ENCODE assay signal across 3 worm cellular contexts in the genomic region with DNA sequence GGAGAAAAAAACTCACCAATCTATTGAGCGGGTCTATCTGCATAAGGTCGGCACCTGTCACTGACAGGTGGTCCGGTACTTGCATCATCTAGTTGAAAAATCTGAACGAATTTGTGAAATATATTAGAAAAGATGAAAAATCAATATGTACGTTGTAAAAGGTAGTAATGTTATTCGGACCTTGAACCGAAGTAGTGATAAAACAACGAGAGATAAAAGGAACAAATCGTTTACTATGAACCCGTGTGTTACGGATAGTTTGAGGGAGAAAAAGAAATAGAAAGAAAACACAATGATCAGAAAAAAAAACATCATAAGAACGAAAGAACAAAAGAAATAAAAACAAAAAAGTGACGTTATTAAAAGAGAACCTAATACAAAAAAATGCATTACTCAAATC.
TF ChIP-seq lines count a peak whose summit lies in the region.

mff-1 (minus strand) TSS at position 101 of the 400 bp plus-strand sequence.

TF ChIP-seq in whole organism, L1 larva, 84 proteins besides CTCF, POLR2A, EP300 and RAD21:
- TF ChIP-seq nhr-19 (GFP tag; conservative IDR thresholded peaks at IDR 0.05; lab: Robert Waterston, UW) (no peak), nhr-85 (tag; lab: Kevin White, UChicago) (peak; percentile 17), nhr-71 (tag; optimal IDR thresholded peaks at IDR 0.05; lab: Kevin White, UChicago) (peak; percentile 6)

TF ChIP-seq in whole organism, late embryonic, 69 proteins besides CTCF, POLR2A, EP300 and RAD21:
- TF ChIP-seq F13H6.1 (tag; optimal IDR thresholded peaks at IDR 0.05; lab: Kevin White, UChicago) (no peak), unc-3 (GFP tag; conservative IDR thresholded peaks at IDR 0.05; lab: Robert Waterston, UW) (no peak), unc-3 (tag; optimal IDR thresholded peaks at IDR 0.05; lab: Kevin White, UChicago) (no peak), elt-2 (tag; optimal IDR thresholded peaks at IDR 0.05; lab: Kevin White, UChicago) (peak; percentile 16)

TF ChIP-seq in whole organism, mixed stage, embryonic, 35 proteins besides CTCF, POLR2A, EP300 and RAD21:
- no peak for TF ChIP-seq pha-4 (tag; optimal IDR thresholded peaks at IDR 0.05; lab: Kevin White, UChicago)
- peak; percentile 87 for TF ChIP-seq nhr-2 (tag; optimal IDR thresholded peaks at IDR 0.05; lab: Kevin White, UChicago)

Comparison
In these comparisons a context has a peak if more than half of its experiments do, and no peak if none do; other contexts are left out.
1. Of the 10 proteins assayed by ChIP-seq in both whole organism, L1 larva and whole organism, late embryonic: peak only in whole organism, L1 larva: none; only in whole organism, late embryonic: elt-2; in both: none; in neither: 9.